Fruit fly (Drosophila melanogaster) whole organism, wandering third instar larva: ENCODE measurements around the gene aus.

ENCODE experiments used
- Abd-B ChIP-seq: fragments of >200 bp; optimal IDR thresholded peaks from 2 replicates; lab custom pipeline; 2017; ENCODE audit warnings: missing biosample characterization, missing genetic modification characterization
- CG32264 ChIP-seq: fragments of 200-800 bp; sonication (Bioruptor generic); optimal IDR thresholded peaks from 2 replicates; lab custom pipeline; 2016; ENCODE audit warnings: missing biosample characterization, missing genetic modification characterization
- CG9705 ChIP-seq: fragments of 200-800 bp; sonication (Bioruptor generic); optimal IDR thresholded peaks from 2 replicates; lab custom pipeline; 2018; ENCODE audit warnings: missing biosample characterization, mild to moderate bottlenecking, missing genetic modification characterization
- CrebA ChIP-seq: fragments of 200-800 bp; sonication (Bioruptor generic); optimal IDR thresholded peaks from 2 replicates; lab custom pipeline; 2016; ENCODE audit warnings: missing biosample characterization, mild to moderate bottlenecking, missing genetic modification characterization, borderline replicate concordance
- Dfd ChIP-seq: fragments of >200 bp; optimal IDR thresholded peaks from 2 replicates; lab custom pipeline; 2017; ENCODE audit warnings: missing biosample characterization, missing genetic modification characterization
- Dif ChIP-seq: fragments of 200-275, 200-300 bp; sonication (Bioruptor generic); optimal IDR thresholded peaks from 2 replicates; lab custom pipeline; 2018; ENCODE audit warnings: missing biosample characterization, missing genetic modification characterization; ENCODE audit not compliant: partially characterized antibody
- GATAd ChIP-seq: sonication (Bioruptor generic); optimal IDR thresholded peaks from 2 replicates; lab custom pipeline; 2016; ENCODE audit warnings: missing biosample characterization, missing genetic modification characterization
- HLH106 ChIP-seq: fragments of 200-800 bp; optimal IDR thresholded peaks from 3 replicates; lab custom pipeline; 2019; ENCODE audit warnings: missing biosample characterization, mild to moderate bottlenecking, missing genetic modification characterization, moderate library complexity
- Hnf4 ChIP-seq: fragments of 200-800 bp; sonication (Bioruptor generic); optimal IDR thresholded peaks from 2 replicates; lab custom pipeline; 2016; ENCODE audit warnings: missing biosample characterization, mild to moderate bottlenecking, missing genetic modification characterization
- Hr78 ChIP-seq: fragments of >200 bp; optimal IDR thresholded peaks from 2 replicates; lab custom pipeline; 2017; ENCODE audit warnings: missing biosample characterization, missing genetic modification characterization
- Hr83 ChIP-seq: fragments of 200-300 bp; sonication (Bioruptor generic); optimal IDR thresholded peaks from 2 replicates; lab custom pipeline; 2016; ENCODE audit warnings: missing biosample characterization, mild to moderate bottlenecking, missing genetic modification characterization, moderate library complexity; ENCODE audit not compliant: poor library complexity, severe bottlenecking
- Jra ChIP-seq: sonication (Bioruptor generic); optimal IDR thresholded peaks from 2 replicates; lab custom pipeline; 2016; ENCODE audit warnings: missing biosample characterization, missing genetic modification characterization
- Mio ChIP-seq: sonication (Bioruptor generic); optimal IDR thresholded peaks from 2 replicates; lab custom pipeline; 2016; ENCODE audit warnings: missing biosample characterization, missing genetic modification characterization
- Myc ChIP-seq: fragments of >200 bp; optimal IDR thresholded peaks from 2 replicates; lab custom pipeline; 2017
- N ChIP-seq: fragments of >200 bp; optimal IDR thresholded peaks from 2 replicates; lab custom pipeline; 2018; ENCODE audit warnings: missing biosample characterization, missing external identifiers, missing genetic modification characterization
- OdsH ChIP-seq: fragments of 200-800 bp; sonication (Bioruptor generic); optimal IDR thresholded peaks from 2 replicates; lab custom pipeline; 2016; ENCODE audit warnings: missing biosample characterization, mild to moderate bottlenecking, missing genetic modification characterization
- Rel ChIP-seq, 2 experiments: fragments of 200-800 bp; sonication (Bioruptor generic) in 1 of 2; optimal IDR thresholded peaks; 2 replicates in 1 of 2; 3 replicates in 1 of 2; lab custom pipeline; 2016 to 2019; ENCODE audit warnings: mild to moderate bottlenecking in 2 of 2, missing biosample characterization in 2 of 2, missing genetic modification characterization in 2 of 2, moderate library complexity in 1 of 2
- Sp1 ChIP-seq: fragments of 200-800 bp; sonication (Bioruptor generic); optimal IDR thresholded peaks from 3 replicates; lab custom pipeline; 2019; ENCODE audit warnings: missing biosample characterization, mild to moderate bottlenecking, missing genetic modification characterization, moderate library complexity
- Vsx2 ChIP-seq: fragments of 200-300, 225-300 bp; sonication (Bioruptor generic); optimal IDR thresholded peaks from 2 replicates; lab custom pipeline; 2018; ENCODE audit warnings: missing biosample characterization, missing genetic modification characterization; ENCODE audit not compliant: partially characterized antibody
- br ChIP-seq: fragments of 200-800 bp; sonication (Bioruptor generic); optimal IDR thresholded peaks from 2 replicates; lab custom pipeline; 2016; ENCODE audit warnings: missing biosample characterization, missing genetic modification characterization
- brk ChIP-seq: fragments of 200-800 bp; sonication (Bioruptor generic); optimal IDR thresholded peaks from 2 replicates; lab custom pipeline; 2016; ENCODE audit warnings: missing biosample characterization, mild to moderate bottlenecking, missing genetic modification characterization
- dl ChIP-seq, 2 experiments: fragments of 175-275, 200-275 bp in 1 of 2; fragments of 200-275 bp in 1 of 2; sonication (Bioruptor generic); optimal IDR thresholded peaks; lab custom pipeline; 2018; ENCODE audit warnings: mild to moderate bottlenecking in 2 of 2, missing biosample characterization in 2 of 2, missing genetic modification characterization in 2 of 2, moderate library complexity in 2 of 2; ENCODE audit not compliant: partially characterized antibody in 2 of 2, insufficient read depth in 1 of 2
- dmrt93B ChIP-seq: fragments of 200-800 bp; sonication (Bioruptor generic); optimal IDR thresholded peaks from 2 replicates; lab custom pipeline; 2018; ENCODE audit warnings: missing biosample characterization, mild to moderate bottlenecking, missing genetic modification characterization
- dsf ChIP-seq: sonication (Bioruptor generic); optimal IDR thresholded peaks from 2 replicates; lab custom pipeline; 2016; ENCODE audit warnings: missing biosample characterization, missing genetic modification characterization, borderline replicate concordance
- ey ChIP-seq: fragments of 200-800 bp; sonication (Bioruptor generic); optimal IDR thresholded peaks from 2 replicates; lab custom pipeline; 2016; ENCODE audit warnings: missing biosample characterization, missing genetic modification characterization
- foxo ChIP-seq, 2 experiments: fragments of 200-800 bp; sonication (Bioruptor generic); optimal IDR thresholded peaks; 2 replicates in 1 of 2; 3 replicates in 1 of 2; lab custom pipeline; 2016 to 2017; ENCODE audit warnings: missing biosample characterization in 2 of 2, missing genetic modification characterization in 2 of 2
- fru ChIP-seq: fragments of 200-800 bp; sonication (Bioruptor generic); optimal IDR thresholded peaks from 3 replicates; lab custom pipeline; 2016; ENCODE audit warnings: missing biosample characterization, mild to moderate bottlenecking, missing genetic modification characterization
- h ChIP-seq: fragments of 200-800 bp; sonication (Bioruptor generic); optimal IDR thresholded peaks from 3 replicates; lab custom pipeline; 2016; ENCODE audit warnings: missing biosample characterization, mild to moderate bottlenecking, missing genetic modification characterization
- jim ChIP-seq: fragments of 175-275, 200-325 bp; sonication (Bioruptor generic); optimal IDR thresholded peaks from 2 replicates; lab custom pipeline; 2016; ENCODE audit warnings: missing biosample characterization, mild to moderate bottlenecking, missing genetic modification characterization
- lola ChIP-seq: fragments of >200 bp; optimal IDR thresholded peaks from 2 replicates; lab custom pipeline; 2017; ENCODE audit warnings: missing biosample characterization, missing genetic modification characterization
- pan ChIP-seq: fragments of >200 bp; optimal IDR thresholded peaks from 2 replicates; lab custom pipeline; 2017
- psq ChIP-seq: fragments of 200-800 bp; sonication (Bioruptor generic); optimal IDR thresholded peaks from 3 replicates; lab custom pipeline; 2017; ENCODE audit warnings: missing biosample characterization, mild to moderate bottlenecking, missing genetic modification characterization, moderate library complexity
- rgr ChIP-seq: fragments of 200-800 bp; sonication (Bioruptor generic); optimal IDR thresholded peaks from 3 replicates; lab custom pipeline; 2016; ENCODE audit warnings: missing biosample characterization, mild to moderate bottlenecking, missing genetic modification characterization
- sage ChIP-seq: fragments of 200-800 bp; sonication (Bioruptor generic); optimal IDR thresholded peaks from 2 replicates; lab custom pipeline; 2016; ENCODE audit warnings: missing biosample characterization, mild to moderate bottlenecking, missing genetic modification characterization
- sv ChIP-seq: fragments of 200-800 bp; sonication (Bioruptor generic); optimal IDR thresholded peaks from 3 replicates; lab custom pipeline; 2016; ENCODE audit warnings: missing biosample characterization, missing genetic modification characterization
- tai ChIP-seq: sonication (Bioruptor generic); optimal IDR thresholded peaks from 2 replicates; lab custom pipeline; 2016; ENCODE audit warnings: missing biosample characterization, missing genetic modification characterization
- usp ChIP-seq: fragments of >200 bp; optimal IDR thresholded peaks from 2 replicates; lab custom pipeline; 2017; ENCODE audit warnings: missing biosample characterization, missing genetic modification characterization
- woc ChIP-seq: sonication (Bioruptor generic); optimal IDR thresholded peaks from 2 replicates; lab custom pipeline; 2016; ENCODE audit warnings: missing biosample characterization, mild to moderate bottlenecking, missing genetic modification characterization

The aus gene

dm6 chr3R:21365262-21365661, 15.9 kb upstream of the aus start:
- TF ChIP-seq Vsx2 (GFP tag; lab: Kevin White, UChicago): no peak
- TF ChIP-seq psq (GFP tag; lab: Kevin White, UChicago): peak; percentile 93
- TF ChIP-seq dl (GFP tag; optimal IDR thresholded peaks at IDR 0.05; lab: Kevin White, UChicago; ENCODE audit: insufficient read depth in 1 of 2, partially characterized antibody in 2 of 2): no peak
- TF ChIP-seq dmrt93B: peak; percentile 98
- TF ChIP-seq br (GFP tag; lab: Kevin White, UChicago): peak; percentile 96
- peak; percentile 99 for TF ChIP-seq HLH106 (tag; lab: Kevin White, UChicago)
- no peak for TF ChIP-seq N (GFP tag; lab: Kevin White, UChicago)
- no peak for TF ChIP-seq CrebA (GFP tag; lab: Kevin White, UChicago)
- TF ChIP-seq sage: no peak
- no peak for TF ChIP-seq Abd-B (GFP tag; lab: Kevin White, UChicago)
- TF ChIP-seq jim (GFP tag; lab: Kevin White, UChicago): peak; percentile 46
- TF ChIP-seq h: peak; percentile 96
- peak; percentile 95 for TF ChIP-seq OdsH (GFP tag; lab: Kevin White, UChicago)
- TF ChIP-seq usp (GFP tag; lab: Kevin White, UChicago): no peak
- peak; percentile 86 for TF ChIP-seq CG32264 (GFP tag; lab: Kevin White, UChicago)
- TF ChIP-seq pan (lab: Kevin White, UChicago): no peak
- peak; percentile 43 for TF ChIP-seq GATAd (GFP tag; lab: Kevin White, UChicago)
- TF ChIP-seq brk (GFP tag; lab: Kevin White, UChicago): no peak
- peak; percentile 97 for TF ChIP-seq rgr (GFP tag; lab: Kevin White, UChicago)
- no peak for TF ChIP-seq Hr78 (GFP tag; lab: Kevin White, UChicago)
- peak; percentile 96 for TF ChIP-seq Sp1 (GFP tag; lab: Kevin White, UChicago)
- peak; percentile 17 for TF ChIP-seq Myc
- peak; percentile 96 for TF ChIP-seq ey
- no peak for TF ChIP-seq Dif (GFP tag; lab: Kevin White, UChicago)
- peak; percentile 96 for TF ChIP-seq woc
- peak; percentile 99 for TF ChIP-seq CG9705 (GFP tag; lab: Kevin White, UChicago)
- TF ChIP-seq Mio (GFP tag; lab: Kevin White, UChicago): peak; percentile 79
- TF ChIP-seq Dfd (GFP tag; lab: Kevin White, UChicago): no peak
- TF ChIP-seq Jra (GFP tag; lab: Kevin White, UChicago): peak; percentile 86
- TF ChIP-seq foxo (GFP tag; optimal IDR thresholded peaks at IDR 0.05; lab: Kevin White, UChicago): peak; percentile 44 to 98
- peak; percentile 96 for TF ChIP-seq sv
- TF ChIP-seq Hr83 (GFP tag; lab: Kevin White, UChicago): no peak
- no peak for TF ChIP-seq tai (GFP tag; lab: Kevin White, UChicago)
- TF ChIP-seq Rel (GFP tag; optimal IDR thresholded peaks at IDR 0.05; lab: Kevin White, UChicago): no peak
- peak; percentile 88 for TF ChIP-seq Rel (tag; optimal IDR thresholded peaks at IDR 0.05; lab: Kevin White, UChicago)
- TF ChIP-seq fru (GFP tag; lab: Kevin White, UChicago): peak; percentile 97
- TF ChIP-seq dsf (GFP tag; lab: Kevin White, UChicago): peak; percentile 89
- no peak for TF ChIP-seq lola (GFP tag; lab: Kevin White, UChicago)
- TF ChIP-seq Hnf4 (GFP tag; lab: Kevin White, UChicago): peak; percentile 94

- TF ChIP-seq CrebA (GFP tag; lab: Kevin White, UChicago) (no peak), Vsx2 (GFP tag; lab: Kevin White, UChicago) (no peak)
- TF ChIP-seq, all 38 proteins: peak for 0
Measured at dm6 chr3R:21360192-21360535, 10.8 kb upstream of the aus start.
